Fruit fly (Drosophila melanogaster): ENCODE results near the gene CG15021.

Gene CG15021

DNA sequence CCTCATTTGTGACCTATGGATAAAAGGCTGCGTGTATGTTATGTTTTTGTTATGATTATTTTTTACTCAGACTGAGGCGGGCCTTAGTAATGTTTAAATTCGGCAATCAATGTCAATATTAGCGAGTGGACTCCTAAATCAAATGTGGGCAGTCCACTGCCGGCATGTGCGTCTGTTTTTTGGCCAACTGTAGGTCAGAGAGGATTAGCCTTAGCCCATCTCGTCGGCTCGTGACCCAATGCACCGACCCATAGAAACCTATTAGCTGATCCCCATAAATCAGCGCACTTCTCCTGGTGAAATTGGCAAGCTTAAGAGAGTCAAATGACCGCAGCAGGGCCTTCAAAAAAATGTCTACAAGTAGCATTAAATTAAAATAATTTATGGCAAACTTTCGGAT, 39.2 kb downstream of the CG15021 start:
- no peak for TF ChIP-seq Ptx1 (GFP tag; IDR thresholded peaks at IDR 0.05)
- peak; percentile 90 for TF ChIP-seq Ets65A (GFP tag)
- TF ChIP-seq chinmo (GFP tag; IDR thresholded peaks at IDR 0.05; ENCODE audit: partially characterized antibody) = 0 out of 4 replicates have a peak, but pooled peaks have one; percentile 0
- 0 out of 3 replicates have a peak, but pooled peaks have one; percentile 7 for TF ChIP-seq CG11093 (GFP tag; IDR thresholded peaks at IDR 0.05)

- TF ChIP-seq oc (tag; optimal IDR thresholded peaks at IDR 0.05) (no peak), CG12769 (tag; optimal IDR thresholded peaks at IDR 0.05) (peak; percentile 23), CG3847 (GFP tag; IDR thresholded peaks at IDR 0.05) (0 out of 2 replicates have a peak, but pooled peaks have one; percentile 14), CG10543 (GFP tag; optimal IDR thresholded peaks at IDR 0.05) (peak; percentile 4), Ets65A (GFP tag) (peak; percentile 29), jigr1 (GFP tag; IDR thresholded peaks at IDR 0.05) (no peak), CG13894 (tag; optimal IDR thresholded peaks at IDR 0.05) (peak; percentile 98)
Measured at dm6 chr3L:4477656-4478254, 41.2 kb downstream of the CG15021 start.

dm6 chr3L:4479938-4480337, 43.4 kb downstream of the CG15021 start, which contains the start of gene CG7465:
Gene CG7465 (plus strand): TSS chr3L:4480283.
- TF ChIP-seq abd-A (tag; optimal IDR thresholded peaks at IDR 0.05) (peak; percentile 68), Side (GFP tag; optimal IDR thresholded peaks at IDR 0.05) (no peak), z (GFP tag; IDR thresholded peaks at IDR 0.05) (no peak), chinmo (GFP tag; IDR thresholded peaks at IDR 0.05; ENCODE audit: partially characterized antibody) (peak; percentile 64; the same call in 1 of the 4 replicates), slou (GFP tag; optimal IDR thresholded peaks at IDR 0.05) (no peak), bbx (GFP tag; IDR thresholded peaks at IDR 0.05; ENCODE audit: partially characterized antibody) (no peak), Scr (GFP tag; IDR thresholded peaks at IDR 0.05; ENCODE audit: partially characterized antibody) (no peak), Adf1 (GFP tag; IDR thresholded peaks at IDR 0.05) (peak; percentile 54; the same call in 1 of the 2 replicates), CG11560 (tag; IDR thresholded peaks at IDR 0.05) (no peak), CG13894 (tag; optimal IDR thresholded peaks at IDR 0.05) (peak; percentile 27), CG10431 (GFP tag; optimal IDR thresholded peaks at IDR 0.05) (no peak), Ets97D (GFP tag; optimal IDR thresholded peaks at IDR 0.05) (no peak), NC2α (GFP tag; optimal IDR thresholded peaks at IDR 0.05) (no peak), CG4404 (GFP tag; IDR thresholded peaks at IDR 0.05) (no peak), CG6683 (GFP tag; optimal IDR thresholded peaks at IDR 0.05) (no peak)

- TF ChIP-seq CG11085 (GFP tag; IDR thresholded peaks at IDR 0.05) (peak; percentile 61; the same call in 1 of the 2 replicates), Sin3A (optimal IDR thresholded peaks at IDR 0.05) (no peak), CG9932 (GFP tag; IDR thresholded peaks at IDR 0.05) (peak; percentile 50; the same call in 1 of the 2 replicates), CG14441 (GFP tag; IDR thresholded peaks at IDR 0.05) (0 out of 2 replicates have a peak, but pooled peaks have one; percentile 5), CG6272 (GFP tag; IDR thresholded peaks at IDR 0.05) (peak; percentile 40; the same call in 1 of the 2 replicates), zfh2 (GFP tag; optimal IDR thresholded peaks at IDR 0.05) (no peak), gsb (GFP tag; IDR thresholded peaks at IDR 0.05) (0 out of 2 replicates have a peak, but pooled peaks have one; percentile 16), ssp (GFP tag; IDR thresholded peaks at IDR 0.05) (peak; percentile 24; the same call in 1 of the 2 replicates), sob (GFP tag; IDR thresholded peaks at IDR 0.05) (0 out of 2 replicates have a peak, but pooled peaks have one; percentile 9), CG2129 (GFP tag; IDR thresholded peaks at IDR 0.05; ENCODE audit: partially characterized antibody) (no peak), Fer2 (tag; optimal IDR thresholded peaks at IDR 0.05) (no peak), Ptx1 (GFP tag; IDR thresholded peaks at IDR 0.05) (0 out of 2 replicates have a peak, but pooled peaks have one; percentile 12), nerfin-1 (tag; optimal IDR thresholded peaks at IDR 0.05) (no peak), crp (GFP tag; optimal IDR thresholded peaks at IDR 0.05) (no peak), seq (GFP tag; IDR thresholded peaks at IDR 0.05) (no peak), Rfx (GFP tag; IDR thresholded peaks at IDR 0.05) (peak; percentile 44), CG18262 (tag; optimal IDR thresholded peaks at IDR 0.05) (no peak), CG15479 (GFP tag; optimal IDR thresholded peaks at IDR 0.05) (no peak), CG6765 (GFP tag; optimal IDR thresholded peaks at IDR 0.05) (no peak), Rx (GFP tag; IDR thresholded peaks at IDR 0.05) (no peak), Med (GFP tag) (peak; percentile 11), pnt (GFP tag; optimal IDR thresholded peaks at IDR 0.05) (no peak), pzg (GFP tag; optimal IDR thresholded peaks at IDR 0.05) (no peak), rib (GFP tag; IDR thresholded peaks at IDR 0.05) (peak; percentile 30; the same call in 1 of the 2 replicates)
Measured at dm6 chr3L:4480764-4481163, 44.2 kb downstream of the CG15021 start.
